Fruit fly (Drosophila melanogaster) whole organism, embryonic: ENCODE results near the gene Kr-h1.

Experiments
- C15 ChIP-seq: fragments of 200-800 bp; sonication (Bioruptor generic); IDR thresholded peaks from 3 replicates; pipeline ENCODE4 v1.3.6; 2022; ENCODE audit warnings: missing biosample characterization, missing genetic modification characterization
- CG10209 ChIP-seq: fragments of 200-800 bp; sonication (Bioruptor generic); optimal IDR thresholded peaks from 3 replicates; lab custom pipeline; 2017; ENCODE audit warnings: missing biosample characterization, mild to moderate bottlenecking, missing genetic modification characterization, missing genetic modification reagents
- CG1603 ChIP-seq: fragments of 200-800 bp; sonication (Bioruptor generic); optimal IDR thresholded peaks from 2 replicates; lab custom pipeline; 2019; ENCODE audit warnings: missing biosample characterization, mild to moderate bottlenecking, missing genetic modification characterization, moderate library complexity
- CG17912 ChIP-seq: fragments of 200-800 bp; sonication (Bioruptor generic); optimal IDR thresholded peaks from 2 replicates; lab custom pipeline; 2018; ENCODE audit warnings: missing biosample characterization, mild to moderate bottlenecking, missing genetic modification characterization
- CG1832 ChIP-seq: fragments of 200-800 bp; sonication (Bioruptor generic); optimal IDR thresholded peaks from 2 replicates; lab custom pipeline; 2017; ENCODE audit warnings: missing biosample characterization, mild to moderate bottlenecking, missing genetic modification characterization, inconsistent platforms
- CG18619 ChIP-seq: fragments of 200-800 bp; sonication (Bioruptor generic); optimal IDR thresholded peaks from 3 replicates; lab custom pipeline; 2017; ENCODE audit warnings: missing biosample characterization, mild to moderate bottlenecking, missing genetic modification characterization
- CG2202 ChIP-seq: fragments of 200-800 bp; sonication (Bioruptor generic); optimal IDR thresholded peaks from 2 replicates; lab custom pipeline; 2018; ENCODE audit warnings: missing biosample characterization, mild to moderate bottlenecking, missing genetic modification characterization
- CG2678 ChIP-seq: fragments of 200-800 bp; sonication (Bioruptor generic); optimal IDR thresholded peaks from 3 replicates; lab custom pipeline; 2019; ENCODE audit warnings: missing biosample characterization, mild to moderate bottlenecking, missing genetic modification characterization, moderate library complexity
- CG30020 ChIP-seq: fragments of 200-800 bp; optimal IDR thresholded peaks from 2 replicates; lab custom pipeline; 2019; ENCODE audit warnings: missing biosample characterization, mild to moderate bottlenecking, missing genetic modification characterization, moderate library complexity
- CG30403 ChIP-seq: fragments of 200-800 bp; sonication (Bioruptor generic); optimal IDR thresholded peaks from 3 replicates; lab custom pipeline; 2016; ENCODE audit warnings: missing biosample characterization, missing genetic modification characterization
- CG32532 ChIP-seq: fragments of 200-800 bp; sonication (Bioruptor generic); IDR thresholded peaks from 2 replicates; pipeline ENCODE4 v1.3.6; 2022; ENCODE audit warnings: missing biosample characterization, missing genetic modification characterization
- CG32767 ChIP-seq: fragments of 200-800 bp; sonication (Bioruptor generic); IDR thresholded peaks from 2 replicates; pipeline ENCODE4 v1.3.6; 2022; ENCODE audit warnings: missing biosample characterization, missing genetic modification characterization
- CG32772 ChIP-seq: fragments of 200-800 bp; sonication (Bioruptor generic); IDR thresholded peaks from 2 replicates; pipeline ENCODE4 v1.3.6; 2022; ENCODE audit warnings: missing biosample characterization, missing genetic modification characterization
- CG3726 ChIP-seq: fragments of 200-800 bp; sonication (Bioruptor generic); IDR thresholded peaks from 3 replicates; pipeline ENCODE4, ENCODE4 v1.3.6; 2022; ENCODE audit warnings: missing biosample characterization, missing genetic modification characterization
- CG9437 ChIP-seq: fragments of 200-800 bp; sonication (Bioruptor generic); optimal IDR thresholded peaks from 2 replicates; lab custom pipeline; 2018; ENCODE audit warnings: missing biosample characterization, mild to moderate bottlenecking, missing genetic modification characterization
- CG9876 ChIP-seq: fragments of 200-800 bp; sonication (Bioruptor generic); optimal IDR thresholded peaks from 2 replicates; lab custom pipeline; 2016; ENCODE audit warnings: missing biosample characterization, missing genetic modification characterization
- CHES-1-like ChIP-seq: fragments of 200-800 bp; sonication (Bioruptor generic); optimal IDR thresholded peaks from 2 replicates; lab custom pipeline; 2016; ENCODE audit warnings: missing biosample characterization, missing genetic modification characterization
- CoRest ChIP-seq: fragments of 200-800 bp; sonication (Bioruptor generic); optimal IDR thresholded peaks from 3 replicates; lab custom pipeline; 2018; ENCODE audit warnings: missing biosample characterization, mild to moderate bottlenecking, missing genetic modification characterization, moderate library complexity
- CrebB ChIP-seq: fragments of 200-800 bp; sonication (Bioruptor generic); optimal IDR thresholded peaks from 3 replicates; lab custom pipeline; 2018; ENCODE audit warnings: missing biosample characterization, mild to moderate bottlenecking, missing genetic modification characterization
- D19B ChIP-seq: fragments of 200-800 bp; sonication (Bioruptor generic); optimal IDR thresholded peaks from 2 replicates; lab custom pipeline; 2017; ENCODE audit warnings: missing biosample characterization, mild to moderate bottlenecking, missing genetic modification characterization
- GATAe ChIP-seq: fragments of 200-800 bp; sonication (Bioruptor generic); conservative IDR thresholded peaks from 2 replicates; pipeline ENCODE4 v1.3.6; 2022; ENCODE audit warnings: missing biosample characterization, missing genetic modification characterization
- MBD-R2 ChIP-seq: fragments of 200-800 bp; sonication (Bioruptor generic); IDR thresholded peaks from 2 replicates; pipeline ENCODE4 v1.3.6; 2022; ENCODE audit warnings: missing biosample characterization, missing genetic modification characterization
- Med ChIP-seq: fragments of 200-800 bp; sonication (Bioruptor generic); peaks from one replicate; lab custom pipeline; 2016; ENCODE audit warnings: missing biosample characterization, missing genetic modification characterization, mild to moderate bottlenecking, inconsistent platforms, moderate library complexity
- ac ChIP-seq: fragments of 200-800 bp; sonication (Bioruptor generic); optimal IDR thresholded peaks from 3 replicates; lab custom pipeline; 2017; ENCODE audit warnings: missing biosample characterization, mild to moderate bottlenecking, missing genetic modification characterization
- chn ChIP-seq: fragments of 200-800 bp; sonication (Bioruptor generic); optimal IDR thresholded peaks from 2 replicates; lab custom pipeline; 2016; ENCODE audit warnings: missing biosample characterization, missing genetic modification characterization
- da ChIP-seq: fragments of 200-800 bp; sonication (Bioruptor generic); optimal IDR thresholded peaks from 2 replicates; lab custom pipeline; 2016; ENCODE audit warnings: missing biosample characterization, missing genetic modification characterization
- exex ChIP-seq: fragments of 200-800 bp; sonication (Bioruptor generic); optimal IDR thresholded peaks from 4 replicates; lab custom pipeline; 2018; ENCODE audit warnings: missing biosample characterization, mild to moderate bottlenecking, missing genetic modification characterization, moderate library complexity
- fd96Cb ChIP-seq: fragments of 200-800 bp; sonication (Bioruptor generic); optimal IDR thresholded peaks from 2 replicates; lab custom pipeline; 2018; ENCODE audit warnings: missing biosample characterization, mild to moderate bottlenecking, missing genetic modification characterization, moderate library complexity
- gcm ChIP-seq: fragments of 200-800 bp; sonication (Bioruptor generic); optimal IDR thresholded peaks from 2 replicates; lab custom pipeline; 2019; ENCODE audit warnings: missing biosample characterization, mild to moderate bottlenecking, missing genetic modification characterization, moderate library complexity
- grn ChIP-seq: fragments of 200-800 bp; sonication (Bioruptor generic); optimal IDR thresholded peaks from 3 replicates; lab custom pipeline; 2017; ENCODE audit warnings: missing biosample characterization, missing genetic modification characterization
- hb ChIP-seq: fragments of 200-800 bp; sonication (Bioruptor generic); IDR thresholded peaks from 3 replicates; pipeline ENCODE4 v1.3.6; 2022; ENCODE audit warnings: missing biosample characterization, missing genetic modification characterization; ENCODE audit not compliant: partially characterized antibody
- knrl ChIP-seq: fragments of 200-800 bp; sonication (Bioruptor generic); IDR thresholded peaks from 3 replicates; pipeline ENCODE4 v1.3.6; 2022; ENCODE audit warnings: missing biosample characterization, missing genetic modification characterization; ENCODE audit not compliant: partially characterized antibody
- mirr ChIP-seq: fragments of 200-800 bp; sonication (Bioruptor generic); optimal IDR thresholded peaks from 3 replicates; lab custom pipeline; 2018; ENCODE audit warnings: missing biosample characterization, mild to moderate bottlenecking, missing genetic modification characterization
- mld ChIP-seq: fragments of 200-800 bp; sonication (Bioruptor generic); IDR thresholded peaks from 3 replicates; pipeline ENCODE4 v1.3.6; 2022; ENCODE audit warnings: missing biosample characterization, missing genetic modification characterization; ENCODE audit not compliant: partially characterized antibody
- nau ChIP-seq: fragments of 200-800 bp; sonication (Bioruptor generic); optimal IDR thresholded peaks from 3 replicates; lab custom pipeline; 2017; ENCODE audit warnings: missing biosample characterization, mild to moderate bottlenecking, missing genetic modification characterization, missing genetic modification reagents
- nmo ChIP-seq: fragments of 200-800 bp; sonication (Bioruptor generic); optimal IDR thresholded peaks from 2 replicates; lab custom pipeline; 2018; ENCODE audit warnings: missing biosample characterization, mild to moderate bottlenecking, missing genetic modification characterization, moderate library complexity
- otp ChIP-seq: fragments of 200-800 bp; sonication (Bioruptor generic); IDR thresholded peaks from 3 replicates; pipeline ENCODE4, ENCODE4 v1.3.6; 2022; ENCODE audit warnings: missing biosample characterization, missing genetic modification characterization
- pfk ChIP-seq: fragments of 200-800 bp; sonication (Bioruptor generic); optimal IDR thresholded peaks from 2 replicates; lab custom pipeline; 2018; ENCODE audit warnings: missing biosample characterization, mild to moderate bottlenecking, missing genetic modification characterization, moderate library complexity
- sd ChIP-seq: fragments of 200-800 bp; sonication (Bioruptor generic); optimal IDR thresholded peaks from 3 replicates; lab custom pipeline; 2018; ENCODE audit warnings: missing biosample characterization, mild to moderate bottlenecking, missing genetic modification characterization, moderate library complexity
- sens ChIP-seq: fragments of 200-800 bp; sonication (Bioruptor generic); peaks from one replicate; lab custom pipeline; 2016; ENCODE audit warnings: missing biosample characterization, missing genetic modification characterization
- slou ChIP-seq: fragments of 200-800 bp; sonication (Bioruptor generic); optimal IDR thresholded peaks from 3 replicates; lab custom pipeline; 2016; ENCODE audit warnings: missing biosample characterization, missing genetic modification characterization
- ssp ChIP-seq: fragments of 200-800 bp; sonication (Bioruptor generic); IDR thresholded peaks from 2 replicates; pipeline ENCODE4 v1.3.6; 2022; ENCODE audit warnings: missing biosample characterization, missing genetic modification characterization
- vfl ChIP-seq: fragments of 200-800 bp; sonication (Bioruptor generic); optimal IDR thresholded peaks from 2 replicates; lab custom pipeline; 2016; ENCODE audit warnings: missing biosample characterization, missing genetic modification characterization
- wdn ChIP-seq: fragments of 200-800 bp; sonication (Bioruptor generic); IDR thresholded peaks from 2 replicates; pipeline ENCODE4 v1.3.6; 2022; ENCODE audit warnings: missing biosample characterization, missing genetic modification characterization

Kr-h1 gene

DNA sequence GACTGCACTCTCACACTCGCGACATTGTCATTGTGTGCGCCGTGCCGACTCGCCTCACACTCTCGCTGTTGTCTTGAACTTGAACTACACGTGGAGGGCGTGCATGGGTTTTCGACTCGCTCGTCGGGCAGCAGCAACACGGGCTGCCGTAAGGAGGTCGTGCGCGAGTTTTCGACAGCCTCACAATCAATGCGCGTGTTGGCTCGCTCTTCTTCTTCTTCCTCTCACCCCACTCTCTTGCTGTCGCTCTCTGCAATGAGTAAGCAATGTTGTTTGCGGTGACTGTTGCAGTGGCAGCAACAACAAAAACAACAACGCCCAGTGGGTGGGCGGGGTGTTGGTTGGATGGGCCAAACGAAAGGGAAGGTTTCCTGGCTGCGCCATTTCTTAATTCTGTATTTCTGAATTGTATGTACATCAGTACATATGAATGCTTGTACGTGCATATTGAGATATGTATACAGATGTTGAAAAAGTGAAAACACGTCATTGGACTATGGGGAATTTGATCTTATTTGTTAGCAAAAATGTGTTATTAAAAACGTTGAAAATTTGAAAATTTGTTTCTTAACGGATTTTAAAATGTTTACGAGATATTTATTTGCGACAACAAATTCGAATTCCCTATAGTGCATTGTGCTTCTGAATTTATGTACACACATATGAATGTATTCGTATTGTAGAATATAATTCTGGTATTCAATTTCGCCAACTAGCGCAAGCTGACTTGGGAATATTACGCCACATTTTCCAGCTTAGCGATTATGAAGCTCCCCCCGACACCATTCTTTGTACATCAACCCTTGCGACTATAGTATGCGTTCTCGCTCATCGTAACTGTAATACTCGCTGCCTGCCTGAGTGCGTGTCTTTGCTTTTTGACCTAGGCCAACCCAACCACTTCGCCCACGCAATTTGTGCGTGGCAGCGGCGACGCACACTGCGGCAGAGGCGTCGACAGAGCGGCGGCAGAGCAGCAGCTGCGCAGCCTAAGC is 6.3 kb downstream of the Kr-h1 start (continued):
- TF ChIP-seq chn (GFP tag; lab: Kevin White, UChicago) (peak; percentile 52), CG32772 (GFP tag; lab: Robert Waterston, UW) (no peak), pfk (GFP tag; lab: Kevin White, UChicago) (peak; percentile 38), fd96Cb (no peak), CG9876 (GFP tag; lab: Kevin White, UChicago) (no peak), CG2678 (peak; percentile 30), ssp (no peak), wdn (GFP tag; lab: Robert Waterston, UW) (no peak; the same call in 1 of the 2 replicates), CG30020 (tag; lab: Kevin White, UChicago) (no peak), CG2202 (tag; lab: Kevin White, UChicago) (peak; percentile 13), CoRest (tag; lab: Kevin White, UChicago) (peak; percentile 0), slou (GFP tag; lab: Kevin White, UChicago) (no peak), CG1832 (GFP tag; lab: Kevin White, UChicago) (no peak), CG1603 (peak; percentile 15), CG18619 (peak; percentile 62), CG17912 (GFP tag; lab: Kevin White, UChicago) (peak; percentile 43), hb (GFP tag; lab: Robert Waterston, UW) (no peak), gcm (peak; percentile 57), da (GFP tag; lab: Kevin White, UChicago) (peak; percentile 73), nau (no peak), mld (GFP tag; lab: Robert Waterston, UW) (no peak), ac (GFP tag; lab: Kevin White, UChicago) (peak; percentile 1), D19B (no peak), otp (GFP tag; lab: Robert Waterston, UW) (no peak; the same call in 2 of the 3 replicates), MBD-R2 (GFP tag; lab: Robert Waterston, UW) (no peak), nmo (peak; percentile 12), knrl (GFP tag; lab: Robert Waterston, UW) (peak; percentile 50; the same call in 2 of the 3 replicates), CG9437 (GFP tag; lab: Kevin White, UChicago) (no peak), C15 (no peak), CG10209 (peak; percentile 0), CG3726 (no peak)

DNA sequence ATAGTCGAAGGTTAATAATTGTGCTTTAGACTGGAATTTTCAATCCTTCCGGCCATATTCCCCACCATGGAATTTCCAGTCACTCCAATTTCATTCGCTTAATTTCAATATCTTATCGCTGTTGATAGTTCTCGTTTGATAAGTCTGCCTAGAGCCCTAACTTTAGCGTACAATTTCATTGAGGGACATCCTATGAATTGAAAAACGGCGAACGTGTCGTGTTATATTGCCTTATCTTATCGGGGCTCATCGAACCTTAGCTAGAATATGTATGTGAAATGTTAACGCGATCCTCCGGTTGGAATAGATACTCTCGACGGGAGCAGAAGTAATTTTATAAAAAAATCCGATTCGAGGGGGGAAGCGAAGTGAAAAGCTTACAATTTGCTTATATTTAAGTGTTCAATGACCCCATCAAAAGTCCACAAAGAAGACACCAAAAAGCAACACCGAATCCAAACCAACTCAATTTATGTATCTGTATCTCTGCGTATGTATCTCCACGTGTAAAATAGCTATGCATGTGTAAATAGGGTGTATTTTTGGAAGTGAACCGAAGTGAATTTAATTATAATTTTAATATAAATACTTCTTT is 7.3 kb downstream of the Kr-h1 start:
- TF ChIP-seq sens (GFP tag; lab: Kevin White, UChicago) (peak; percentile 2), CG30403 (GFP tag; lab: Kevin White, UChicago) (no peak), Med (GFP tag; lab: Kevin White, UChicago) (peak; percentile 19), vfl (GFP tag; lab: Kevin White, UChicago) (no peak), sd (peak; percentile 59), CG32532 (GFP tag; lab: Robert Waterston, UW) (no peak), CG32767 (GFP tag; lab: Robert Waterston, UW) (no peak), grn (GFP tag; lab: Kevin White, UChicago) (peak; percentile 61), mirr (GFP tag; lab: Kevin White, UChicago) (peak; percentile 89), exex (tag; lab: Kevin White, UChicago) (peak; percentile 68), CHES-1-like (GFP tag; lab: Kevin White, UChicago) (no peak), CrebB (tag; lab: Kevin White, UChicago) (no peak), GATAe (GFP tag; lab: Robert Waterston, UW) (peak; percentile 80)
